Worm (Caenorhabditis elegans) whole organism, L3 larva: ENCODE data around the gene T22D1.3.

Experiments used
- R02D3.7 ChIP-seq: fragments of 150-350 bp; optimal IDR thresholded peaks from 2 replicates; lab custom pipeline; 2014; ENCODE audit warnings: missing biosample characterization, missing genetic modification characterization
- ZK546.5 ChIP-seq: sonication (generic microtip); optimal IDR thresholded peaks from 2 replicates; lab custom pipeline; 2017; ENCODE audit warnings: missing biosample characterization, missing genetic modification characterization
- aly-2 ChIP-seq: fragments of 150-350 bp; optimal IDR thresholded peaks from 2 replicates; lab custom pipeline; 2014; ENCODE audit warnings: missing biosample characterization, missing genetic modification characterization
- ama-1 ChIP-seq: fragments of 150-350 bp; optimal IDR thresholded peaks from 2 replicates; lab custom pipeline; 2018
- ceh-28 ChIP-seq: fragments of 150-350 bp; optimal IDR thresholded peaks from 2 replicates; lab custom pipeline; 2014; ENCODE audit warnings: missing biosample characterization, missing genetic modification reagents, missing genetic modification characterization
- ceh-9 ChIP-seq: sonication (generic microtip); optimal IDR thresholded peaks from 2 replicates; lab custom pipeline; 2018; ENCODE audit warnings: missing biosample characterization, missing genetic modification characterization
- egl-5 ChIP-seq: fragments of 150-350 bp; optimal IDR thresholded peaks from 2 replicates; lab custom pipeline; 2017; ENCODE audit warnings: missing biosample characterization, missing genetic modification reagents, missing genetic modification characterization, inconsistent platforms
- elt-1 ChIP-seq: fragments of 150-350 bp; optimal IDR thresholded peaks from 2 replicates; lab custom pipeline; 2014; ENCODE audit warnings: missing biosample characterization, missing genetic modification characterization
- elt-2 ChIP-seq: sonication (generic microtip); optimal IDR thresholded peaks from 2 replicates; lab custom pipeline; 2016; ENCODE audit warnings: missing genetic modification reagents, mild to moderate bottlenecking, missing genetic modification characterization, missing compliant biosample characterization
- elt-3 ChIP-seq, 3 experiments: fragments of 150-350 bp in 1 of 3; sonication (generic microtip) in 2 of 3; optimal IDR thresholded peaks; 2 replicates in 2 of 3; 4 replicates in 1 of 3; lab custom pipeline; 2014 to 2017; ENCODE audit warnings: missing biosample characterization in 3 of 3, missing genetic modification characterization in 3 of 3
- fkh-10 ChIP-seq: sonication (generic microtip); optimal IDR thresholded peaks from 2 replicates; lab custom pipeline; 2017; ENCODE audit warnings: missing biosample characterization, missing genetic modification reagents, missing genetic modification characterization
- fkh-2 ChIP-seq: fragments of 150-350 bp; optimal IDR thresholded peaks from 2 replicates; lab custom pipeline; 2014; ENCODE audit warnings: missing biosample characterization, missing genetic modification reagents, missing genetic modification characterization
- hmg-11 ChIP-seq: sonication (generic microtip); optimal IDR thresholded peaks from 2 replicates; lab custom pipeline; 2016; ENCODE audit warnings: missing genetic modification characterization, missing compliant biosample characterization
- jun-1 ChIP-seq: fragments of 150-350 bp; optimal IDR thresholded peaks from 2 replicates; lab custom pipeline; 2014; ENCODE audit warnings: missing biosample characterization, missing genetic modification reagents, missing genetic modification characterization
- lin-15B ChIP-seq: fragments of 150-350 bp; optimal IDR thresholded peaks from 2 replicates; lab custom pipeline; 2014; ENCODE audit warnings: missing biosample characterization, missing genetic modification characterization
- lin-39 ChIP-seq: fragments of 150-350 bp; optimal IDR thresholded peaks from 2 replicates; lab custom pipeline; 2018; ENCODE audit warnings: missing biosample characterization, missing genetic modification reagents, missing genetic modification characterization
- lsy-12 ChIP-seq: sonication (generic microtip); optimal IDR thresholded peaks from 2 replicates; lab custom pipeline; 2016; ENCODE audit warnings: mild to moderate bottlenecking, missing genetic modification characterization, missing compliant biosample characterization
- mml-1 ChIP-seq: fragments of 150-350 bp; sonication (generic microtip); optimal IDR thresholded peaks from 3 replicates; lab custom pipeline; 2014; ENCODE audit warnings: missing biosample characterization, missing genetic modification characterization
- nfya-1 ChIP-seq: sonication (generic microtip); optimal IDR thresholded peaks from 2 replicates; lab custom pipeline; 2017; ENCODE audit warnings: missing genetic modification characterization, mild to moderate bottlenecking, missing compliant biosample characterization, antibody characterized with exemption, moderate library complexity; ENCODE audit not compliant: insufficient read depth
- nhr-11 ChIP-seq: fragments of 150-350 bp; optimal IDR thresholded peaks from 2 replicates; lab custom pipeline; 2014; ENCODE audit warnings: missing biosample characterization, missing genetic modification characterization
- nhr-12 ChIP-seq: fragments of 150-350 bp; optimal IDR thresholded peaks from 2 replicates; lab custom pipeline; 2014; ENCODE audit warnings: missing biosample characterization, missing genetic modification characterization
- nhr-23 ChIP-seq: fragments of 150-350 bp; optimal IDR thresholded peaks from 2 replicates; lab custom pipeline; 2014; ENCODE audit warnings: missing biosample characterization, missing genetic modification reagents, missing genetic modification characterization
- nhr-25 ChIP-seq: sonication (generic microtip); optimal IDR thresholded peaks from 2 replicates; lab custom pipeline; 2017; ENCODE audit warnings: missing biosample characterization, missing genetic modification characterization
- nhr-28 ChIP-seq: fragments of 150-350 bp; optimal IDR thresholded peaks from 2 replicates; lab custom pipeline; 2014; ENCODE audit warnings: missing biosample characterization, missing genetic modification characterization
- nhr-43 ChIP-seq: sonication (generic microtip); optimal IDR thresholded peaks from 2 replicates; lab custom pipeline; 2016; ENCODE audit warnings: mild to moderate bottlenecking, missing genetic modification characterization, missing compliant biosample characterization; ENCODE audit not compliant: poor library complexity, severe bottlenecking
- nhr-67 ChIP-seq: fragments of 150-350 bp; optimal IDR thresholded peaks from 2 replicates; lab custom pipeline; 2014; ENCODE audit warnings: missing biosample characterization, missing genetic modification characterization
- nhr-76 ChIP-seq: fragments of 150-350 bp; sonication (generic microtip); optimal IDR thresholded peaks from 5 replicates; lab custom pipeline; 2014; ENCODE audit warnings: missing biosample characterization, missing genetic modification characterization
- nhr-77 ChIP-seq: fragments of 150-350 bp; optimal IDR thresholded peaks from 2 replicates; lab custom pipeline; 2014; ENCODE audit warnings: missing biosample characterization, missing genetic modification characterization
- pha-4 ChIP-seq: fragments of 150-350 bp; optimal IDR thresholded peaks from 2 replicates; lab custom pipeline; 2014; ENCODE audit warnings: missing biosample characterization, missing genetic modification reagents, missing genetic modification characterization
- pqm-1 ChIP-seq: fragments of 150-350 bp; optimal IDR thresholded peaks from 2 replicates; lab custom pipeline; 2017; ENCODE audit warnings: missing biosample characterization, missing genetic modification characterization, inconsistent platforms
- sea-2 ChIP-seq: fragments of 150-350 bp; sonication (generic microtip); optimal IDR thresholded peaks from 4 replicates; lab custom pipeline; 2014; ENCODE audit warnings: missing biosample characterization, missing genetic modification reagents, missing genetic modification characterization
- snpc-4 ChIP-seq: fragments of 150-350 bp; optimal IDR thresholded peaks from 2 replicates; lab custom pipeline; 2014; ENCODE audit warnings: missing biosample characterization, missing genetic modification characterization
- tbx-2 ChIP-seq: sonication (generic microtip); optimal IDR thresholded peaks from 2 replicates; lab custom pipeline; 2016; ENCODE audit warnings: mild to moderate bottlenecking, missing genetic modification characterization, missing compliant biosample characterization
- unc-39 ChIP-seq: sonication (generic microtip); optimal IDR thresholded peaks from 4 replicates; lab custom pipeline; 2017; ENCODE audit warnings: missing biosample characterization, missing genetic modification characterization
- unc-62 ChIP-seq: fragments of 150-350 bp; sonication (generic microtip); optimal IDR thresholded peaks from 4 replicates; lab custom pipeline; 2014; ENCODE audit warnings: missing biosample characterization, missing genetic modification reagents, missing genetic modification characterization
- zag-1 ChIP-seq: fragments of 150-350 bp; optimal IDR thresholded peaks from 2 replicates; lab custom pipeline; 2014; ENCODE audit warnings: missing biosample characterization, missing genetic modification characterization
- ztf-11 ChIP-seq: fragments of 150-350 bp; optimal IDR thresholded peaks from 2 replicates; lab custom pipeline; 2014; ENCODE audit warnings: missing biosample characterization, missing genetic modification characterization

The T22D1.3 gene

ce11 chrIV:6883342-6883741 is 30.0 kb upstream of the T22D1.3 start, which contains the start of gene tre-2:
Gene tre-2, minus strand, starts transcription at chrIV:6883442.
- TF ChIP-seq lin-39 (tag; lab: Kevin White, UChicago) = no peak
- TF ChIP-seq tbx-2 = no peak
- TF ChIP-seq lin-15B (tag; lab: Kevin White, UChicago) = no peak
- no peak for TF ChIP-seq unc-39 (tag; lab: Kevin White, UChicago)
- TF ChIP-seq fkh-10 = no peak
- TF ChIP-seq ceh-28 = no peak
- TF ChIP-seq unc-62 = no peak
- TF ChIP-seq ceh-9 = no peak
- TF ChIP-seq ama-1 = no peak
- TF ChIP-seq elt-3 (tag; optimal IDR thresholded peaks at IDR 0.05; lab: Kevin White, UChicago) = no peak
- TF ChIP-seq jun-1 (tag; lab: Kevin White, UChicago) = no peak
- TF ChIP-seq nhr-67 = no peak
- TF ChIP-seq nhr-76 (tag; lab: Kevin White, UChicago) = no peak

DNA sequence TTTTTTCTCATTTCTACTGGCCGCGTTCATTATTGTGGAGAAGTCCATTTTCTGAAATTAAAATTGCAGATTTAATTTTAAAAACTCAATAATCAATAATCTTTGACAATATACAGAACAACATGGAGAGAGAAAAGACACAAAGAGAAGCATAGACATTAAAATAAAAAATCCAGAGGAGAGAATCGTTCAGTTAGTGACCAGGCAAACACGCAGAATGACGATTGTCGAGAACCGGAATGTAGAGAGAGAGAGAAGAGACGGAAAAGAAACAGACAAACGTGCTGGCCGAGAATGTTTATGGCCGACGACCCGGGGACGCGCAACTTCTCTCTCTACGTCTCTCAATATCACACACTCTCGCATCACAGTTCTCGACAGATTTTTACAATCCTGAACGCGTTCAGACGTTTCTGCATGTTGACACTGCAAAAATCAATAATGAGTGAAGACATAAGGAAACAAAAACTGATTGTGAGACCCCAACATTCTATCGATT is 25.7 kb upstream of the T22D1.3 start, which contains the start of the genes T05A12.3 and T05A12.4:
Gene T05A12.3, minus strand, starts transcription at position 51 of the 499 bp plus-strand sequence.
Gene T05A12.4, plus strand, starts transcription at position 348 of the 499 bp plus-strand sequence.
- TF ChIP-seq lin-39 (tag; lab: Kevin White, UChicago) = peak; percentile 46
- TF ChIP-seq ZK546.5 (tag; lab: Kevin White, UChicago) = no peak
- TF ChIP-seq egl-5 (tag; lab: Kevin White, UChicago) = peak; percentile 56
- TF ChIP-seq mml-1 = no peak
- TF ChIP-seq R02D3.7 (tag; lab: Kevin White, UChicago) = peak; percentile 44
- TF ChIP-seq unc-39 (tag; lab: Kevin White, UChicago) = no peak
- TF ChIP-seq snpc-4 (tag; lab: Kevin White, UChicago) = peak; percentile 63
- peak; percentile 58 for TF ChIP-seq nfya-1 (tag; lab: Kevin White, UChicago)
- no peak for TF ChIP-seq ztf-11
- TF ChIP-seq hmg-11 (tag; lab: Kevin White, UChicago) = peak; percentile 39
- peak; percentile 25 for TF ChIP-seq nhr-43 (tag; lab: Kevin White, UChicago)
- TF ChIP-seq fkh-10 = no peak
- TF ChIP-seq elt-2 = peak; percentile 30
- no peak for TF ChIP-seq aly-2
- no peak for TF ChIP-seq sea-2 (GFP tag; lab: Kevin White, UChicago)
- no peak for TF ChIP-seq elt-1 (tag; lab: Kevin White, UChicago)
- peak; percentile 10 for TF ChIP-seq ceh-28
- TF ChIP-seq lin-15B (tag; lab: Kevin White, UChicago) = peak; percentile 60
- peak; percentile 65 for TF ChIP-seq nhr-25
- TF ChIP-seq, all 47 proteins: peak for 11

ce11 chrIV:6903575-6903974 is 9.8 kb upstream of the T22D1.3 start, which contains the start of gene T22D1.5:
Gene T22D1.5, plus strand, starts transcription at chrIV:6903950.
- TF ChIP-seq nhr-77 (no peak), aly-2 (no peak), nhr-67 (no peak), nhr-43 (tag; lab: Kevin White, UChicago) (no peak), zag-1 (no peak), mml-1 (no peak), nhr-12 (tag; lab: Kevin White, UChicago) (no peak), ama-1 (no peak), elt-1 (tag; lab: Kevin White, UChicago) (no peak), nhr-11 (tag; lab: Kevin White, UChicago) (no peak), hmg-11 (tag; lab: Kevin White, UChicago) (no peak), fkh-2 (tag; lab: Kevin White, UChicago) (no peak), pha-4 (no peak), ceh-28 (no peak), nhr-23 (tag; lab: Kevin White, UChicago) (no peak)

- TF ChIP-seq aly-2 (no peak), nhr-28 (tag; lab: Kevin White, UChicago) (no peak), nfya-1 (tag; lab: Kevin White, UChicago) (no peak), nhr-67 (no peak), hmg-11 (tag; lab: Kevin White, UChicago) (no peak), unc-39 (tag; lab: Kevin White, UChicago) (no peak), ama-1 (no peak), lsy-12 (no peak), pqm-1 (no peak), nhr-43 (tag; lab: Kevin White, UChicago) (no peak)
Measured at ce11 chrIV:6904606-6905005, 8.7 kb upstream of the T22D1.3 start.
